Fruit fly (Drosophila melanogaster) whole organism, embryonic: ENCODE measurements around the gene CG10211.

Experiments used
- CG10366 ChIP-seq: fragments of 200-800 bp; sonication (Bioruptor generic); IDR thresholded peaks from 2 replicates; pipeline ENCODE4 v1.3.6; 2022; ENCODE audit warnings: missing biosample characterization, missing genetic modification characterization
- CG12155 ChIP-seq: fragments of 200-800 bp; sonication (Bioruptor generic); optimal IDR thresholded peaks from 3 replicates; lab custom pipeline; 2016; ENCODE audit warnings: missing biosample characterization, missing genetic modification characterization
- CG13894 ChIP-seq: fragments of 200-800 bp; sonication (Bioruptor generic); optimal IDR thresholded peaks from 3 replicates; lab custom pipeline; 2018; ENCODE audit warnings: missing biosample characterization, mild to moderate bottlenecking, missing genetic modification characterization, moderate library complexity
- CG14710 ChIP-seq: fragments of 200-800 bp; sonication (Bioruptor generic); optimal IDR thresholded peaks from 3 replicates; lab custom pipeline; 2019; ENCODE audit warnings: missing biosample characterization, mild to moderate bottlenecking, missing genetic modification characterization, moderate library complexity
- CG15514 ChIP-seq: fragments of 200-800 bp; sonication (Bioruptor generic); optimal IDR thresholded peaks from 3 replicates; lab custom pipeline; 2017; ENCODE audit warnings: missing biosample characterization, missing genetic modification characterization, mild to moderate bottlenecking, moderate library complexity, missing genetic modification reagents
- CG1602 ChIP-seq: fragments of 200-800 bp; sonication (Bioruptor generic); optimal IDR thresholded peaks from 3 replicates; lab custom pipeline; 2016; ENCODE audit warnings: missing biosample characterization, missing genetic modification characterization
- CG16815 ChIP-seq: fragments of 200-800 bp; sonication (Bioruptor generic); optimal IDR thresholded peaks from 3 replicates; lab custom pipeline; 2017; ENCODE audit warnings: missing biosample characterization, mild to moderate bottlenecking, missing genetic modification characterization
- CG17912 ChIP-seq: fragments of 200-800 bp; sonication (Bioruptor generic); optimal IDR thresholded peaks from 2 replicates; lab custom pipeline; 2018; ENCODE audit warnings: missing biosample characterization, mild to moderate bottlenecking, missing genetic modification characterization
- CG3065 ChIP-seq: fragments of 200-800 bp; sonication (Bioruptor generic); optimal IDR thresholded peaks from 2 replicates; lab custom pipeline; 2016; ENCODE audit warnings: missing biosample characterization, missing genetic modification characterization
- CG32772 ChIP-seq: fragments of 200-800 bp; sonication (Bioruptor generic); IDR thresholded peaks from 2 replicates; pipeline ENCODE4 v1.3.6; 2022; ENCODE audit warnings: missing biosample characterization, missing genetic modification characterization
- CG4854 ChIP-seq: fragments of 200-800 bp; sonication (Bioruptor generic); optimal IDR thresholded peaks from 2 replicates; lab custom pipeline; 2016; ENCODE audit warnings: missing biosample characterization, missing genetic modification characterization, inconsistent platforms
- CG5180 ChIP-seq: fragments of 200-800 bp; sonication (Bioruptor generic); optimal IDR thresholded peaks from 3 replicates; lab custom pipeline; 2017; ENCODE audit warnings: missing biosample characterization, missing genetic modification characterization, mild to moderate bottlenecking, moderate library complexity, missing genetic modification reagents
- CG6175 ChIP-seq: fragments of 200-800 bp; sonication (Bioruptor generic); IDR thresholded peaks from 3 replicates; pipeline ENCODE4 v1.3.6; 2022; ENCODE audit warnings: missing biosample characterization, missing genetic modification characterization
- CG7987 ChIP-seq: fragments of 200-800 bp; sonication (Bioruptor generic); optimal IDR thresholded peaks from 2 replicates; lab custom pipeline; 2018; ENCODE audit warnings: missing biosample characterization, mild to moderate bottlenecking, missing genetic modification characterization, moderate library complexity
- CG8388 ChIP-seq: fragments of 200-800 bp; sonication (Bioruptor generic); optimal IDR thresholded peaks from 2 replicates; lab custom pipeline; 2019; ENCODE audit warnings: missing biosample characterization, mild to moderate bottlenecking, missing genetic modification characterization, moderate library complexity
- CG8765 ChIP-seq: fragments of 200-800 bp; sonication (Bioruptor generic); IDR thresholded peaks from 2 replicates; pipeline ENCODE4 v1.3.6; 2022; ENCODE audit warnings: missing biosample characterization, missing genetic modification characterization
- CG9797 ChIP-seq: fragments of 200-800 bp; sonication (Bioruptor generic); optimal IDR thresholded peaks from 3 replicates; lab custom pipeline; 2018; ENCODE audit warnings: missing biosample characterization, mild to moderate bottlenecking, missing genetic modification characterization
- CG9817 ChIP-seq: fragments of 200-800 bp; sonication (Bioruptor generic); optimal IDR thresholded peaks from 2 replicates; lab custom pipeline; 2018; ENCODE audit warnings: missing biosample characterization, mild to moderate bottlenecking, missing genetic modification characterization, moderate library complexity
- Dip2 ChIP-seq: fragments of 200-800 bp; sonication (Bioruptor generic); IDR thresholded peaks from 2 replicates; pipeline ENCODE4 v1.3.6; 2022; ENCODE audit warnings: missing biosample characterization, missing genetic modification characterization
- Dp ChIP-seq: fragments of 200-800 bp; sonication (Bioruptor generic); optimal IDR thresholded peaks from 2 replicates; lab custom pipeline; 2018; ENCODE audit warnings: missing biosample characterization, mild to moderate bottlenecking, missing genetic modification characterization, moderate library complexity
- Fer1 ChIP-seq: fragments of 200-800 bp; sonication (Bioruptor generic); optimal IDR thresholded peaks from 2 replicates; lab custom pipeline; 2017; ENCODE audit warnings: missing biosample characterization, mild to moderate bottlenecking, missing genetic modification characterization
- Fer3 ChIP-seq: fragments of 200-800 bp; sonication (Bioruptor generic); optimal IDR thresholded peaks from 2 replicates; lab custom pipeline; 2018; ENCODE audit warnings: missing biosample characterization, mild to moderate bottlenecking, missing genetic modification characterization, moderate library complexity
- HHEX ChIP-seq: fragments of 200-800 bp; sonication (Bioruptor generic); optimal IDR thresholded peaks from 3 replicates; lab custom pipeline; 2017; ENCODE audit warnings: missing biosample characterization, mild to moderate bottlenecking, missing genetic modification characterization, missing genetic modification reagents
- HLHmδ ChIP-seq: fragments of 200-800 bp; sonication (Bioruptor generic); optimal IDR thresholded peaks from 2 replicates; lab custom pipeline; 2018; ENCODE audit warnings: missing biosample characterization, mild to moderate bottlenecking, missing genetic modification characterization, moderate library complexity
- Hmr ChIP-seq: fragments of 200-800 bp; sonication (Bioruptor generic); optimal IDR thresholded peaks from 3 replicates; lab custom pipeline; 2017; ENCODE audit warnings: mild to moderate bottlenecking, missing biosample characterization, missing genetic modification reagents, missing genetic modification characterization
- Hmx ChIP-seq: fragments of 200-800 bp; sonication (Bioruptor generic); optimal IDR thresholded peaks from 2 replicates; lab custom pipeline; 2016; ENCODE audit warnings: missing biosample characterization, missing genetic modification characterization
- Hr39 ChIP-seq: fragments of >200 bp; optimal IDR thresholded peaks from 2 replicates; lab custom pipeline; 2017
- NC2α ChIP-seq: fragments of 200-800 bp; sonication (Bioruptor generic); optimal IDR thresholded peaks from 2 replicates; lab custom pipeline; 2016; ENCODE audit warnings: missing biosample characterization, missing genetic modification characterization
- Nf-YB ChIP-seq: fragments of 200-800 bp; sonication (Bioruptor generic); optimal IDR thresholded peaks from 3 replicates; lab custom pipeline; 2019; ENCODE audit warnings: missing biosample characterization, mild to moderate bottlenecking, missing genetic modification characterization, moderate library complexity
- Optix ChIP-seq: fragments of 200-800 bp; sonication (Bioruptor generic); IDR thresholded peaks from 3 replicates; pipeline ENCODE4 v1.3.6; 2022; ENCODE audit warnings: missing biosample characterization, missing genetic modification characterization
- Rx ChIP-seq: fragments of 200-800 bp; sonication (Bioruptor generic); IDR thresholded peaks from 2 replicates; pipeline ENCODE4 v1.3.6; 2022; ENCODE audit warnings: missing biosample characterization, missing genetic modification characterization
- ac ChIP-seq: fragments of 200-800 bp; sonication (Bioruptor generic); optimal IDR thresholded peaks from 3 replicates; lab custom pipeline; 2017; ENCODE audit warnings: missing biosample characterization, mild to moderate bottlenecking, missing genetic modification characterization
- az2 ChIP-seq: fragments of 200-800 bp; sonication (Bioruptor generic); optimal IDR thresholded peaks from 3 replicates; lab custom pipeline; 2016; ENCODE audit warnings: missing biosample characterization, missing genetic modification characterization
- cato ChIP-seq: fragments of 200-800 bp; sonication (Bioruptor generic); optimal IDR thresholded peaks from 2 replicates; lab custom pipeline; 2016; ENCODE audit warnings: missing biosample characterization, missing genetic modification characterization, borderline replicate concordance
- chif ChIP-seq, 2 experiments: fragments of 200-800 bp; sonication (Bioruptor generic); optimal IDR thresholded peaks; 3 replicates each; lab custom pipeline; 2016; ENCODE audit warnings: missing biosample characterization in 2 of 2, missing genetic modification characterization in 2 of 2
- ci ChIP-seq: fragments of 200-800 bp; sonication (Bioruptor generic); IDR thresholded peaks from 3 replicates; pipeline ENCODE4 v1.3.6; 2022; ENCODE audit warnings: missing biosample characterization, missing genetic modification characterization
- dm ChIP-seq: fragments of 200-800 bp; sonication (Bioruptor generic); optimal IDR thresholded peaks from 3 replicates; lab custom pipeline; 2016; ENCODE audit warnings: missing biosample characterization, missing genetic modification characterization
- dmrt99B ChIP-seq: fragments of 200-800 bp; sonication (Bioruptor generic); optimal IDR thresholded peaks from 2 replicates; lab custom pipeline; 2018; ENCODE audit warnings: missing biosample characterization, mild to moderate bottlenecking, missing genetic modification characterization, moderate library complexity
- emc ChIP-seq: fragments of 200-800 bp; sonication (Bioruptor generic); optimal IDR thresholded peaks from 2 replicates; lab custom pipeline; 2016; ENCODE audit warnings: missing biosample characterization, missing genetic modification characterization
- gfzf ChIP-seq: fragments of 200-800 bp; sonication (Bioruptor generic); optimal IDR thresholded peaks from 2 replicates; lab custom pipeline; 2016; ENCODE audit warnings: missing biosample characterization, mild to moderate bottlenecking, missing genetic modification characterization, moderate library complexity
- lbe ChIP-seq: fragments of 200-800 bp; sonication (Bioruptor generic); optimal IDR thresholded peaks from 2 replicates; lab custom pipeline; 2016; ENCODE audit warnings: missing biosample characterization, mild to moderate bottlenecking, missing genetic modification characterization
- lov ChIP-seq, 2 experiments: fragments of 200-800 bp in 1 of 2; fragments of >200 bp in 1 of 2; sonication (Bioruptor generic) in 1 of 2; IDR thresholded peaks in 1 of 2; optimal IDR thresholded peaks in 1 of 2; 2 replicates in 1 of 2; 3 replicates in 1 of 2; pipeline versions ENCODE4 v1.3.6 to Lab custom; 2017 to 2022; ENCODE audit warnings: missing biosample characterization in 1 of 2, missing genetic modification characterization in 1 of 2
- mirr ChIP-seq: fragments of 200-800 bp; sonication (Bioruptor generic); optimal IDR thresholded peaks from 3 replicates; lab custom pipeline; 2018; ENCODE audit warnings: missing biosample characterization, mild to moderate bottlenecking, missing genetic modification characterization
- mld ChIP-seq: fragments of 200-800 bp; sonication (Bioruptor generic); IDR thresholded peaks from 3 replicates; pipeline ENCODE4 v1.3.6; 2022; ENCODE audit warnings: missing biosample characterization, missing genetic modification characterization; ENCODE audit not compliant: partially characterized antibody
- oc ChIP-seq: fragments of 200-800 bp; sonication (Bioruptor generic); optimal IDR thresholded peaks from 2 replicates; lab custom pipeline; 2018; ENCODE audit warnings: missing biosample characterization, mild to moderate bottlenecking, missing genetic modification characterization, moderate library complexity
- org-1 ChIP-seq: fragments of 200-800 bp; sonication (Bioruptor generic); optimal IDR thresholded peaks from 2 replicates; lab custom pipeline; 2017; ENCODE audit warnings: missing biosample characterization, missing genetic modification characterization
- sima ChIP-seq: fragments of 200-800 bp; sonication (Bioruptor generic); optimal IDR thresholded peaks from 2 replicates; lab custom pipeline; 2016; ENCODE audit warnings: missing biosample characterization, missing genetic modification characterization
- ssp ChIP-seq: fragments of 200-800 bp; sonication (Bioruptor generic); IDR thresholded peaks from 2 replicates; pipeline ENCODE4 v1.3.6; 2022; ENCODE audit warnings: missing biosample characterization, missing genetic modification characterization
- tll ChIP-seq, 2 experiments: fragments of 200-800 bp in 1 of 2; fragments of >200 bp in 1 of 2; sonication (Bioruptor generic) in 1 of 2; optimal IDR thresholded peaks; 2 replicates each; lab custom pipeline; 2017 to 2019; ENCODE audit warnings: missing biosample characterization in 2 of 2, missing genetic modification characterization in 2 of 2, mild to moderate bottlenecking in 1 of 2, moderate library complexity in 1 of 2
- trem ChIP-seq: fragments of 200-800 bp; optimal IDR thresholded peaks from 3 replicates; lab custom pipeline; 2019; ENCODE audit warnings: missing biosample characterization, mild to moderate bottlenecking, missing genetic modification characterization, moderate library complexity
- zfh1 ChIP-seq: fragments of 200-800 bp; sonication (Bioruptor generic); IDR thresholded peaks from 3 replicates; pipeline ENCODE4 v1.3.6; 2022; ENCODE audit warnings: missing biosample characterization, missing genetic modification characterization

The CG10211 gene

dm6 chr2L:18505475-18505874 is 11.8 kb upstream of the CG10211 start (continued):
- TF ChIP-seq oc (tag; lab: Kevin White, UChicago) (no peak), CG5180 (GFP tag; lab: Kevin White, UChicago) (no peak), org-1 (no peak), Hr39 (no peak), HLHmδ (no peak), Dp (GFP tag; lab: Kevin White, UChicago) (no peak), CG15514 (GFP tag; lab: Kevin White, UChicago) (no peak), CG32772 (GFP tag; lab: Robert Waterston, UW) (no peak), dm (no peak), CG9817 (tag; lab: Kevin White, UChicago) (no peak), CG10366 (GFP tag; lab: Robert Waterston, UW) (no peak), CG3065 (GFP tag; lab: Kevin White, UChicago) (no peak), CG8765 (GFP tag; lab: Robert Waterston, UW) (0 out of 2 replicates have a peak, but pooled peaks have one; percentile 25), chif (GFP tag; optimal IDR thresholded peaks at IDR 0.05; lab: Kevin White, UChicago) (peak; percentile 51 to 60), cato (no peak), emc (GFP tag; lab: Kevin White, UChicago) (no peak), CG7987 (GFP tag; lab: Kevin White, UChicago) (no peak), tll (GFP tag; optimal IDR thresholded peaks at IDR 0.05; lab: Kevin White, UChicago) (no peak), CG8388 (peak; percentile 63), CG16815 (GFP tag; lab: Kevin White, UChicago) (peak; percentile 59), CG4854 (GFP tag; lab: Kevin White, UChicago) (no peak), Rx (no peak), Nf-YB (GFP tag; lab: Kevin White, UChicago) (no peak), lov (optimal IDR thresholded peaks at IDR 0.05; lab: Kevin White, UChicago) (no peak), lov (GFP tag; IDR thresholded peaks at IDR 0.05; lab: Robert Waterston, UW) (no peak), NC2α (no peak), mirr (GFP tag; lab: Kevin White, UChicago) (no peak), HHEX (GFP tag; lab: Kevin White, UChicago) (no peak), CG17912 (no peak), lbe (no peak), dmrt99B (tag; lab: Kevin White, UChicago) (peak; percentile 39), sima (no peak), Fer3 (tag; lab: Kevin White, UChicago) (no peak), CG12155 (no peak), Fer1 (no peak), mld (GFP tag; lab: Robert Waterston, UW) (no peak), CG6175 (no peak), ci (no peak), ssp (no peak), gfzf (GFP tag; lab: Kevin White, UChicago) (no peak), CG9797 (GFP tag; lab: Kevin White, UChicago) (no peak), Hmx (GFP tag; lab: Kevin White, UChicago) (no peak), Hmr (GFP tag; lab: Kevin White, UChicago) (no peak), Dip2 (GFP tag; lab: Robert Waterston, UW) (no peak), zfh1 (peak; percentile 60; the same call in 2 of the 3 replicates), trem (tag; lab: Kevin White, UChicago) (peak; percentile 46), CG1602 (GFP tag; lab: Kevin White, UChicago) (peak; percentile 1), ac (GFP tag; lab: Kevin White, UChicago) (peak; percentile 15), az2 (GFP tag; lab: Kevin White, UChicago) (peak; percentile 52), Optix (GFP tag; lab: Robert Waterston, UW) (no peak), CG14710 (peak; percentile 63), CG13894 (tag; lab: Kevin White, UChicago) (no peak)
